Worm (Caenorhabditis elegans) whole organism, young adult: ENCODE measurements around the gene pelo-1.

ENCODE experiments used
- B0261.1 ChIP-seq: sonication (generic microtip); optimal IDR thresholded peaks from 2 replicates; lab custom pipeline; 2016; ENCODE audit warnings: mild to moderate bottlenecking, missing genetic modification characterization, moderate library complexity, missing compliant biosample characterization
- F22D6.2 ChIP-seq: sonication (generic microtip); optimal IDR thresholded peaks from 2 replicates; lab custom pipeline; 2016; ENCODE audit warnings: mild to moderate bottlenecking, missing genetic modification characterization, missing compliant biosample characterization
- F33H1.4 ChIP-seq: fragments of 200-800 bp; sonication (Bioruptor generic); IDR thresholded peaks from 2 replicates; pipeline ENCODE4 v1.3.6; 2022; ENCODE audit warnings: missing genetic modification reagents, missing genetic modification characterization, missing compliant biosample characterization
- F37B4.10 ChIP-seq: fragments of 200-800 bp; sonication (Bioruptor generic); IDR thresholded peaks from 2 replicates; pipeline ENCODE4 v1.3.6; 2022; ENCODE audit warnings: missing genetic modification characterization, missing compliant biosample characterization
- ama-1 ChIP-seq, 3 experiments: fragments of 150-350 bp in 1 of 3; sonication (generic microtip) in 2 of 3; optimal IDR thresholded peaks; 2 replicates each; lab custom pipeline; 2014 to 2018; ENCODE audit warnings: missing biosample characterization in 2 of 3, missing genetic modification characterization in 2 of 3, missing genetic modification reagents in 2 of 3
- dpl-1 ChIP-seq: fragments of 150-350 bp; optimal IDR thresholded peaks from 2 replicates; lab custom pipeline; 2014; ENCODE audit warnings: missing biosample characterization, missing genetic modification reagents, missing genetic modification characterization
- nfya-1 ChIP-seq: sonication (generic microtip); optimal IDR thresholded peaks from 2 replicates; lab custom pipeline; 2017; ENCODE audit warnings: antibody characterized with exemption, missing compliant biosample characterization, missing genetic modification characterization, borderline replicate concordance; ENCODE audit not compliant: insufficient read depth
- nfya-2 ChIP-seq: fragments of 200-800 bp; sonication (Bioruptor generic); IDR thresholded peaks from 2 replicates; pipeline ENCODE4 v1.3.6; 2022; ENCODE audit warnings: missing genetic modification reagents, missing genetic modification characterization, missing compliant biosample characterization
- rpc-1 ChIP-seq, 2 experiments: fragments of 150-350 bp in 1 of 2; sonication (generic microtip) in 1 of 2; optimal IDR thresholded peaks; 2 replicates each; lab custom pipeline; 2014 to 2018; ENCODE audit warnings: missing biosample characterization in 1 of 2, missing genetic modification characterization in 1 of 2, missing genetic modification reagents in 1 of 2, missing genotype in 1 of 2
- snpc-3.4 ChIP-seq: sonication (generic microtip); optimal IDR thresholded peaks from 2 replicates; lab custom pipeline; 2017; ENCODE audit warnings: missing genetic modification characterization, mild to moderate bottlenecking, missing compliant biosample characterization, antibody characterized with exemption, moderate library complexity, missing genotype, missing genetic modification reagents
- unc-62 ChIP-seq: fragments of 150-350 bp; optimal IDR thresholded peaks from 2 replicates; lab custom pipeline; 2014; ENCODE audit warnings: missing biosample characterization, missing genetic modification reagents, missing genetic modification characterization
- ztf-26 ChIP-seq: sonication (generic microtip); optimal IDR thresholded peaks from 2 replicates; lab custom pipeline; 2017; ENCODE audit warnings: missing genetic modification characterization, missing compliant biosample characterization
- ztf-28 ChIP-seq: fragments of 200-800 bp; sonication (Bioruptor generic); IDR thresholded peaks from 2 replicates; pipeline ENCODE4 v1.3.6; 2022; ENCODE audit warnings: missing genetic modification reagents, missing genetic modification characterization, missing compliant biosample characterization

ce11 chrIII:4204964-4205363 is 942 bp upstream of the pelo-1 start:
- TF ChIP-seq B0261.1 (tag; lab: Kevin White, UChicago), result no peak
- no peak for TF ChIP-seq unc-62
- no peak for TF ChIP-seq dpl-1 (GFP tag; lab: Kevin White, UChicago)
- no peak for TF ChIP-seq ztf-26 (tag; lab: Kevin White, UChicago)
- no peak for TF ChIP-seq ztf-28 (GFP tag; lab: Robert Waterston, UW)
- no peak for TF ChIP-seq nfya-1 (tag; lab: Kevin White, UChicago)
- no peak for TF ChIP-seq F33H1.4 (GFP tag; lab: Robert Waterston, UW)
- TF ChIP-seq nfya-2 (GFP tag; lab: Robert Waterston, UW), result no peak
- no peak for TF ChIP-seq ama-1 (optimal IDR thresholded peaks at IDR 0.05; lab: Kevin White, UChicago)
- no peak for TF ChIP-seq ama-1 (GFP tag; optimal IDR thresholded peaks at IDR 0.05; lab: Kevin White, UChicago)
- TF ChIP-seq F37B4.10 (GFP tag; lab: Robert Waterston, UW), result no peak
- TF ChIP-seq rpc-1 (optimal IDR thresholded peaks at IDR 0.05; lab: Kevin White, UChicago), result no peak
- TF ChIP-seq rpc-1 (tag; optimal IDR thresholded peaks at IDR 0.05; lab: Kevin White, UChicago), result no peak
- TF ChIP-seq F22D6.2 (tag; lab: Kevin White, UChicago), result no peak
- TF ChIP-seq snpc-3.4 (tag; lab: Kevin White, UChicago), result no peak
